Worm (Caenorhabditis elegans) whole organism, L2 larva: ENCODE measurements around the gene fipr-19.

Experiments used
- C34F6.9 ChIP-seq: fragments of 150-350 bp; optimal IDR thresholded peaks from 2 replicates; lab custom pipeline; 2014; ENCODE audit warnings: missing biosample characterization, missing genetic modification characterization
- F13H6.1 ChIP-seq: sonication (generic microtip); optimal IDR thresholded peaks from 2 replicates; lab custom pipeline; 2016; ENCODE audit warnings: missing genetic modification characterization, missing compliant biosample characterization
- R02D3.7 ChIP-seq: fragments of 150-350 bp; optimal IDR thresholded peaks from 2 replicates; lab custom pipeline; 2014; ENCODE audit warnings: missing biosample characterization, missing genetic modification characterization
- Y55F3AM.14 ChIP-seq: fragments of 200-800 bp; sonication (Bioruptor generic); optimal IDR thresholded peaks from 2 replicates; lab custom pipeline; 2018; ENCODE audit warnings: mild to moderate bottlenecking, missing genetic modification characterization, missing compliant biosample characterization
- ZK546.5 ChIP-seq: sonication (generic microtip); optimal IDR thresholded peaks from 2 replicates; lab custom pipeline; 2017; ENCODE audit warnings: missing biosample characterization, missing genetic modification characterization
- alr-1 ChIP-seq: fragments of 150-350 bp; optimal IDR thresholded peaks from 2 replicates; lab custom pipeline; 2014; ENCODE audit warnings: missing biosample characterization, missing genetic modification characterization
- aly-2 ChIP-seq: fragments of 150-350 bp; optimal IDR thresholded peaks from 2 replicates; lab custom pipeline; 2014; ENCODE audit warnings: missing biosample characterization, missing genetic modification characterization
- ama-1 ChIP-seq: fragments of 150-350 bp; optimal IDR thresholded peaks from 2 replicates; lab custom pipeline; 2018; ENCODE audit warnings: inconsistent platforms
- blmp-1 ChIP-seq: sonication (generic microtip); optimal IDR thresholded peaks from 2 replicates; lab custom pipeline; 2017; ENCODE audit warnings: missing genetic modification characterization, mild to moderate bottlenecking, missing compliant biosample characterization, antibody characterized with exemption, moderate library complexity; ENCODE audit not compliant: insufficient read depth
- ceh-16 ChIP-seq: fragments of 150-350 bp; optimal IDR thresholded peaks from 2 replicates; lab custom pipeline; 2014; ENCODE audit warnings: missing biosample characterization, missing genetic modification characterization
- ceh-82 ChIP-seq: fragments of 150-350 bp; optimal IDR thresholded peaks from 2 replicates; lab custom pipeline; 2014; ENCODE audit warnings: missing biosample characterization, missing genetic modification characterization
- crh-2 ChIP-seq: sonication (generic microtip); optimal IDR thresholded peaks from 2 replicates; lab custom pipeline; 2017; ENCODE audit warnings: missing biosample characterization, missing genetic modification characterization
- dmd-4 ChIP-seq: sonication (generic microtip); optimal IDR thresholded peaks from 2 replicates; lab custom pipeline; 2017; ENCODE audit warnings: missing biosample characterization, missing genetic modification characterization
- egl-27 ChIP-seq: sonication (generic microtip); optimal IDR thresholded peaks from 3 replicates; lab custom pipeline; 2017; ENCODE audit warnings: missing biosample characterization, missing genetic modification reagents, missing genetic modification characterization
- elt-1 ChIP-seq: fragments of 150-350 bp; optimal IDR thresholded peaks from 2 replicates; lab custom pipeline; 2014; ENCODE audit warnings: missing biosample characterization, missing genetic modification characterization
- elt-3 ChIP-seq: sonication (generic microtip); optimal IDR thresholded peaks from 2 replicates; lab custom pipeline; 2017; ENCODE audit warnings: missing biosample characterization, missing genetic modification characterization
- fos-1 ChIP-seq: fragments of 150-350 bp; optimal IDR thresholded peaks from 2 replicates; lab custom pipeline; 2014; ENCODE audit warnings: missing biosample characterization, missing genetic modification characterization
- gmeb-1 ChIP-seq: fragments of 150-350 bp; optimal IDR thresholded peaks from 2 replicates; lab custom pipeline; 2014; ENCODE audit warnings: missing biosample characterization, missing genetic modification characterization
- lin-11 ChIP-seq: fragments of 150-350 bp; sonication (generic microtip); optimal IDR thresholded peaks from 2 replicates; lab custom pipeline; 2014; ENCODE audit warnings: missing biosample characterization, missing genetic modification characterization, inconsistent platforms, mixed read lengths
- lin-13 ChIP-seq: fragments of 150-350 bp; optimal IDR thresholded peaks from 2 replicates; lab custom pipeline; 2014; ENCODE audit warnings: missing biosample characterization, missing genetic modification reagents, missing genetic modification characterization
- lsy-2 ChIP-seq, 2 experiments: fragments of 150-350 bp in 1 of 2; sonication (generic microtip) in 1 of 2; optimal IDR thresholded peaks; 2 replicates each; lab custom pipeline; 2014 to 2017; ENCODE audit warnings: missing biosample characterization in 2 of 2, missing genetic modification characterization in 2 of 2
- mab-5 ChIP-seq: fragments of 150-350 bp; optimal IDR thresholded peaks from 2 replicates; lab custom pipeline; 2014; ENCODE audit warnings: missing biosample characterization, missing genetic modification characterization
- mdl-1 ChIP-seq, 2 experiments: fragments of 150-350 bp in 1 of 2; sonication (generic microtip) in 1 of 2; optimal IDR thresholded peaks; 2 replicates each; lab custom pipeline; 2017; ENCODE audit warnings: missing biosample characterization in 2 of 2, missing genetic modification characterization in 2 of 2
- nhr-10 ChIP-seq: sonication (generic microtip); optimal IDR thresholded peaks from 2 replicates; lab custom pipeline; 2017; ENCODE audit warnings: missing biosample characterization, missing genetic modification characterization
- nhr-11 ChIP-seq: fragments of 150-350 bp; optimal IDR thresholded peaks from 2 replicates; lab custom pipeline; 2014; ENCODE audit warnings: missing biosample characterization, missing genetic modification characterization
- nhr-12 ChIP-seq: fragments of 150-350 bp; optimal IDR thresholded peaks from 2 replicates; lab custom pipeline; 2014; ENCODE audit warnings: missing biosample characterization, missing genetic modification characterization
- nhr-129 ChIP-seq: fragments of 150-350 bp; optimal IDR thresholded peaks from 2 replicates; lab custom pipeline; 2014; ENCODE audit warnings: missing biosample characterization, missing genetic modification characterization
- nhr-21 ChIP-seq: fragments of 150-350 bp; optimal IDR thresholded peaks from 2 replicates; lab custom pipeline; 2014; ENCODE audit warnings: missing biosample characterization, missing genetic modification characterization
- nhr-23 ChIP-seq: fragments of 150-350 bp; optimal IDR thresholded peaks from 2 replicates; lab custom pipeline; 2014; ENCODE audit warnings: missing biosample characterization, missing genetic modification reagents, missing genetic modification characterization
- nhr-25 ChIP-seq: fragments of 150-350 bp; sonication (generic microtip); optimal IDR thresholded peaks from 3 replicates; lab custom pipeline; 2014; ENCODE audit warnings: missing biosample characterization, missing genetic modification characterization
- nhr-6 ChIP-seq: fragments of 150-350 bp; optimal IDR thresholded peaks from 2 replicates; lab custom pipeline; 2014; ENCODE audit warnings: missing biosample characterization, missing genetic modification characterization
- nhr-77 ChIP-seq: fragments of 150-350 bp; optimal IDR thresholded peaks from 2 replicates; lab custom pipeline; 2014; ENCODE audit warnings: missing biosample characterization, missing genetic modification characterization
- peb-1 ChIP-seq: fragments of 150-350 bp; optimal IDR thresholded peaks from 2 replicates; lab custom pipeline; 2014; ENCODE audit warnings: missing biosample characterization, missing genetic modification characterization
- sem-4 ChIP-seq: fragments of 150-350 bp; optimal IDR thresholded peaks from 2 replicates; lab custom pipeline; 2014; ENCODE audit warnings: missing biosample characterization, missing genetic modification reagents, missing genetic modification characterization
- skn-1 ChIP-seq: sonication (generic microtip); optimal IDR thresholded peaks from 2 replicates; lab custom pipeline; 2017; ENCODE audit warnings: missing biosample characterization, missing genetic modification characterization
- sma-3 ChIP-seq: sonication (generic microtip); optimal IDR thresholded peaks from 2 replicates; lab custom pipeline; 2016; ENCODE audit warnings: missing genetic modification reagents, missing genetic modification characterization, missing compliant biosample characterization
- sma-9 ChIP-seq, 2 experiments: fragments of 150-350 bp in 1 of 2; sonication (generic microtip) in 1 of 2; optimal IDR thresholded peaks; 2 replicates each; lab custom pipeline; 2014 to 2016; ENCODE audit warnings: missing genetic modification characterization in 2 of 2, mild to moderate bottlenecking in 1 of 2, missing biosample characterization in 1 of 2, missing compliant biosample characterization in 1 of 2, missing genetic modification reagents in 1 of 2, moderate library complexity in 1 of 2
- snpc-4 ChIP-seq: fragments of 150-350 bp; optimal IDR thresholded peaks from 2 replicates; lab custom pipeline; 2014; ENCODE audit warnings: missing biosample characterization, missing genetic modification characterization
- unc-39 ChIP-seq: fragments of 150-350 bp; optimal IDR thresholded peaks from 2 replicates; lab custom pipeline; 2014; ENCODE audit warnings: missing biosample characterization, missing genetic modification characterization
- unc-55 ChIP-seq: fragments of 150-350 bp; sonication (generic microtip); optimal IDR thresholded peaks from 3 replicates; lab custom pipeline; 2014; ENCODE audit warnings: missing biosample characterization, missing genetic modification reagents, missing genetic modification characterization
- zag-1 ChIP-seq: fragments of 150-350 bp; optimal IDR thresholded peaks from 2 replicates; lab custom pipeline; 2014; ENCODE audit warnings: missing biosample characterization, missing genetic modification characterization
- ztf-4 ChIP-seq: fragments of 150-350 bp; optimal IDR thresholded peaks from 2 replicates; lab custom pipeline; 2014; ENCODE audit warnings: missing biosample characterization, missing genetic modification characterization

Gene fipr-19

DNA sequence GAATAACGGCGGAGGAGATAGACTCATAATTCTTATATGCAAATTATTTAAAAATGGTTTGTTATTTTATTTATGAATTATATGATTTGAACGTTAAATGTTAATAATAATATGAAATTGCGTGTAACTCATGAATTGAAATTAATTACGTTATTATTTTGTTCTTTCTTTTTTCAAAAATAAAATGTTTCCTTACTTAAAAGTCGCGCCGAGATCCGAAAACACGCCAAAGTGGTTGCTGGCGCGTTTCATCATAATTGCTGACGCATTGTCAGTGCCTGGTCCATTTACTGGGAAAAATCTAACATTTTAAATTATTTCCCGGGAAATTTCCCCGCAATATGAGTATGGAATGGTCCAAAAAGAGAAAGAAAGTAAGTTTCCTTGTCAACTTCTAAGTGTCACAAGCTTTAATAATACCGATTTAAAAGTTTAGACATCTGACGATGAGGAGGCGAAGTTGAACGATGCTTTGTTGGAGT, 40.7 kb upstream of the fipr-19 start, which contains the start of the genes C07H6.9 and sap-140 (continued):
- TF ChIP-seq unc-39 (tag; lab: Kevin White, UChicago) (no peak), snpc-4 (tag; lab: Kevin White, UChicago) (peak; percentile 54), sem-4 (tag; lab: Kevin White, UChicago) (peak; percentile 19), lsy-2 (tag; optimal IDR thresholded peaks at IDR 0.05; lab: Kevin White, UChicago) (peak; percentile 84 to 91), ceh-16 (no peak), sma-3 (GFP tag; lab: Kevin White, UChicago) (peak; percentile 73), dmd-4 (tag; lab: Kevin White, UChicago) (no peak), nhr-129 (tag; lab: Kevin White, UChicago) (peak; percentile 53), zag-1 (tag; lab: Kevin White, UChicago) (no peak), nhr-12 (tag; lab: Kevin White, UChicago) (no peak)

DNA sequence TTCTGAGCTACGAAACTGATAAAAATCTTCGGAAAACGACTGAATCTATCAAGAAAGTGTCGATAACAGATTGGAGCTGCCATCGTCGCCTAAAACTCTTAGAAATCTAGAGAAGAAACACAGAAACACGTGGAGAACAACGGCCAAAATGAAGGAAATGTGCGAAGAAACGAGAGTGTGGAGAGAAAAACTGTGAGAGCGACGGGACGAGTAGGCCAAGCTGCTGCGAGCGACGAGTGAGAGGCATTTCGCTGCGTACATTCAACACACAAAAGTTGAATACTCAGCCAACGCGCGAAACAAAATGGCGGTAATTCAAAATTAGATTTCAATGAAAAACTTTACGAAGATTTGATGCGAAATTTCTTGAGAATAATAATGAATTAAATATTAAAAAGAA, 39.6 kb upstream of the fipr-19 start:
- TF ChIP-seq fos-1 (tag; lab: Kevin White, UChicago) = peak; percentile 88
- TF ChIP-seq gmeb-1 = peak; percentile 96
- TF ChIP-seq elt-3 = no peak
- peak; percentile 89 for TF ChIP-seq crh-2 (tag; lab: Kevin White, UChicago)
- peak; percentile 78 for TF ChIP-seq nhr-25 (tag; lab: Kevin White, UChicago)
- peak; percentile 76 to 90 for TF ChIP-seq lsy-2 (tag; optimal IDR thresholded peaks at IDR 0.05; lab: Kevin White, UChicago)
- no peak for TF ChIP-seq elt-1
- peak; percentile 98 for TF ChIP-seq lin-13 (GFP tag; lab: Kevin White, UChicago)
- TF ChIP-seq nhr-129 (tag; lab: Kevin White, UChicago) = peak; percentile 94
- no peak for TF ChIP-seq ceh-82 (tag; lab: Kevin White, UChicago)
- peak; percentile 54 for TF ChIP-seq blmp-1
- TF ChIP-seq mab-5 (tag; lab: Kevin White, UChicago) = peak; percentile 35
- TF ChIP-seq mdl-1 (tag; optimal IDR thresholded peaks at IDR 0.05; lab: Kevin White, UChicago) = peak; percentile 54 to 87
- TF ChIP-seq lin-11 (tag; lab: Kevin White, UChicago) = peak; percentile 79
- TF ChIP-seq alr-1 (tag; lab: Kevin White, UChicago) = no peak
- no peak for TF ChIP-seq peb-1 (tag; lab: Kevin White, UChicago)
- peak; percentile 84 for TF ChIP-seq F13H6.1 (tag; lab: Kevin White, UChicago)
- TF ChIP-seq nhr-6 (tag; lab: Kevin White, UChicago) = peak; percentile 34
- no peak for TF ChIP-seq nhr-23
- TF ChIP-seq R02D3.7 (tag; lab: Kevin White, UChicago) = no peak
- no peak for TF ChIP-seq skn-1
- TF ChIP-seq snpc-4 (tag; lab: Kevin White, UChicago) = peak; percentile 85
- no peak for TF ChIP-seq Y55F3AM.14 (GFP tag; lab: Kevin White, UChicago)
- TF ChIP-seq dmd-4 (tag; lab: Kevin White, UChicago) = no peak
- TF ChIP-seq nhr-12 (tag; lab: Kevin White, UChicago) = no peak
- TF ChIP-seq sem-4 (tag; lab: Kevin White, UChicago) = peak; percentile 61
- no peak for TF ChIP-seq aly-2 (tag; lab: Kevin White, UChicago)
- peak; percentile 11 for TF ChIP-seq nhr-77 (tag; lab: Kevin White, UChicago)
- TF ChIP-seq ztf-4 (tag; lab: Kevin White, UChicago) = peak; percentile 70
- TF ChIP-seq nhr-10 (tag; lab: Kevin White, UChicago) = no peak
- TF ChIP-seq unc-39 (tag; lab: Kevin White, UChicago) = no peak
- TF ChIP-seq sma-9 (GFP tag; optimal IDR thresholded peaks at IDR 0.05; lab: Kevin White, UChicago) = peak; percentile 77
- no peak for TF ChIP-seq sma-9 (tag; optimal IDR thresholded peaks at IDR 0.05; lab: Kevin White, UChicago)
- TF ChIP-seq ama-1 = peak; percentile 30
- peak; percentile 94 for TF ChIP-seq unc-55 (GFP tag; lab: Kevin White, UChicago)
- peak; percentile 14 for TF ChIP-seq ZK546.5
- peak; percentile 95 for TF ChIP-seq C34F6.9 (tag; lab: Kevin White, UChicago)
- TF ChIP-seq ceh-16 = no peak
- peak; percentile 65 for TF ChIP-seq zag-1 (tag; lab: Kevin White, UChicago)
- TF ChIP-seq nhr-21 (tag; lab: Kevin White, UChicago) = peak; percentile 82
- TF ChIP-seq nhr-11 (tag; lab: Kevin White, UChicago) = no peak
- TF ChIP-seq egl-27 (tag; lab: Kevin White, UChicago) = peak; percentile 64
- peak; percentile 80 for TF ChIP-seq sma-3 (GFP tag; lab: Kevin White, UChicago)
